Worm (Caenorhabditis elegans): ENCODE data around the gene bed-1.
"Not testable (repeated sequence)": the region's sequence is repeated elsewhere in the genome, so short reads cannot be mapped to it uniquely, and the experiment has no call there.

DNA sequence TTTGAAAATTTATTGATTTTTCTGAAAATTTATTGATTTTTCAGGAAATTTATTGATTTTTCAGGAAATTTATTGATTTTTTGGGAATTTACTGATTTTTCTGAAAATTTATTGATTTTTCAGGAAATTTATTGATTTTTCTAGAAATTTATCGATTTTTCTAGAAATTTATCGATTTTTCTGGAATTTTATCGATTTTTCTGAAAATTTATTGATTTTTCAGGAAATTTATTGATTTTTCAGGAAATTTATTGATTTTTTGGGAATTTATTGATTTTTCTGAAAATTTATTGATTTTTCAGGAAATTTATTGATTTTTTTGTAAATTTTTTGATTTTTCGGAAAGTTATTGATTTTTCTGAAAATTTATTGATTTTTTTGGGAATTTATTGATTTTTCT, 12.1 kb downstream of the bed-1 start:
- not testable (repeated sequence) for TF ChIP-seq skn-1 (tag; optimal IDR thresholded peaks at IDR 0.05); pha-4 (tag; optimal IDR thresholded peaks at IDR 0.05); ama-1 (optimal IDR thresholded peaks at IDR 0.05); R02D3.7 (tag; optimal IDR thresholded peaks at IDR 0.05); mdl-1 (tag; optimal IDR thresholded peaks at IDR 0.05); nhr-28 (tag; optimal IDR thresholded peaks at IDR 0.05); aly-2 (tag; optimal IDR thresholded peaks at IDR 0.05)
